Fruit fly (Drosophila melanogaster) whole organism, embryonic: ENCODE results near the gene bib.

Experiments
- C15 ChIP-seq: fragments of 200-800 bp; sonication (Bioruptor generic); IDR thresholded peaks from 3 replicates; pipeline ENCODE4 v1.3.6; 2022; ENCODE audit warnings: missing biosample characterization, missing genetic modification characterization
- CG10274 ChIP-seq: fragments of 200-800 bp; sonication (Bioruptor generic); optimal IDR thresholded peaks from 3 replicates; lab custom pipeline; 2017; ENCODE audit warnings: missing biosample characterization, mild to moderate bottlenecking, missing genetic modification characterization
- CG10959 ChIP-seq: fragments of 200-800 bp; sonication (Bioruptor generic); IDR thresholded peaks from 2 replicates; pipeline ENCODE4 v1.3.6; 2022; ENCODE audit warnings: missing biosample characterization, missing genetic modification characterization
- CG11093 ChIP-seq: fragments of 200-800 bp; sonication (Bioruptor generic); IDR thresholded peaks from 3 replicates; pipeline ENCODE4 v1.3.6; 2022; ENCODE audit warnings: missing biosample characterization, missing genetic modification characterization
- CG11247 ChIP-seq: fragments of 200-800 bp; sonication (Bioruptor generic); IDR thresholded peaks from 2 replicates; pipeline ENCODE4 v1.3.6; 2022; ENCODE audit warnings: missing biosample characterization, missing genetic modification characterization
- CG11695 ChIP-seq: fragments of 200-800 bp; sonication (Bioruptor generic); IDR thresholded peaks from 3 replicates; pipeline ENCODE4 v1.3.6; 2022; ENCODE audit warnings: missing biosample characterization, missing genetic modification characterization
- CG11723 ChIP-seq: fragments of 200-800 bp; sonication (Bioruptor generic); optimal IDR thresholded peaks from 2 replicates; lab custom pipeline; 2017; ENCODE audit warnings: missing biosample characterization, mild to moderate bottlenecking, missing genetic modification characterization
- CG1233 ChIP-seq: fragments of 200-800 bp; sonication (Bioruptor generic); optimal IDR thresholded peaks from 4 replicates; lab custom pipeline; 2018; ENCODE audit warnings: missing biosample characterization, mild to moderate bottlenecking, missing genetic modification characterization
- CG12659 ChIP-seq: fragments of 200-800 bp; sonication (Bioruptor generic); optimal IDR thresholded peaks from 3 replicates; lab custom pipeline; 2017; ENCODE audit warnings: mild to moderate bottlenecking, missing biosample characterization, missing genetic modification reagents, missing genetic modification characterization
- CG13123 ChIP-seq: fragments of 200-800 bp; sonication (Bioruptor generic); optimal IDR thresholded peaks from 2 replicates; lab custom pipeline; 2016; ENCODE audit warnings: missing biosample characterization, missing genetic modification characterization
- CG14441 ChIP-seq: fragments of 200-800 bp; sonication (Bioruptor generic); IDR thresholded peaks from 2 replicates; pipeline ENCODE4 v1.3.6; 2022; ENCODE audit warnings: missing biosample characterization, missing genetic modification characterization
- CG16813 ChIP-seq: fragments of 200-800 bp; sonication (Bioruptor generic); IDR thresholded peaks from 3 replicates; pipeline ENCODE4 v1.3.6; 2022; ENCODE audit warnings: missing biosample characterization, missing genetic modification characterization; ENCODE audit not compliant: partially characterized antibody
- CG17829 ChIP-seq: fragments of 200-800 bp; optimal IDR thresholded peaks from 2 replicates; lab custom pipeline; 2019; ENCODE audit warnings: missing biosample characterization, mild to moderate bottlenecking, missing genetic modification characterization, moderate library complexity
- CG18619 ChIP-seq: fragments of 200-800 bp; sonication (Bioruptor generic); optimal IDR thresholded peaks from 3 replicates; lab custom pipeline; 2017; ENCODE audit warnings: missing biosample characterization, mild to moderate bottlenecking, missing genetic modification characterization
- CG2129 ChIP-seq: fragments of 200-800 bp; sonication (Bioruptor generic); IDR thresholded peaks from 2 replicates; pipeline ENCODE4 v1.3.6; 2022; ENCODE audit warnings: missing biosample characterization, missing genetic modification characterization; ENCODE audit not compliant: partially characterized antibody
- CG2199 ChIP-seq: fragments of 200-800 bp; sonication (Bioruptor generic); IDR thresholded peaks from 3 replicates; pipeline ENCODE4 v1.3.6; 2022; ENCODE audit warnings: missing biosample characterization, missing genetic modification characterization
- CG33557 ChIP-seq: fragments of 200-800 bp; sonication (Bioruptor generic); optimal IDR thresholded peaks from 2 replicates; lab custom pipeline; 2019; ENCODE audit warnings: missing biosample characterization, mild to moderate bottlenecking, missing genetic modification characterization, moderate library complexity
- CG4707 ChIP-seq: fragments of 200-800 bp; sonication (Bioruptor generic); optimal IDR thresholded peaks from 2 replicates; lab custom pipeline; 2018; ENCODE audit warnings: missing biosample characterization, mild to moderate bottlenecking, missing genetic modification characterization, moderate library complexity
- CG6175 ChIP-seq: fragments of 200-800 bp; sonication (Bioruptor generic); IDR thresholded peaks from 3 replicates; pipeline ENCODE4 v1.3.6; 2022; ENCODE audit warnings: missing biosample characterization, missing genetic modification characterization
- CG6791 ChIP-seq: fragments of 200-800 bp; sonication (Bioruptor generic); IDR thresholded peaks from 3 replicates; pipeline ENCODE4 v1.3.6; 2022; ENCODE audit warnings: missing biosample characterization, missing genetic modification characterization; ENCODE audit not compliant: partially characterized antibody
- CG7839 ChIP-seq: fragments of 200-800 bp; sonication (Bioruptor generic); optimal IDR thresholded peaks from 3 replicates; lab custom pipeline; 2018; ENCODE audit warnings: missing biosample characterization, mild to moderate bottlenecking, missing genetic modification characterization, moderate library complexity
- CG9817 ChIP-seq: fragments of 200-800 bp; sonication (Bioruptor generic); optimal IDR thresholded peaks from 2 replicates; lab custom pipeline; 2018; ENCODE audit warnings: missing biosample characterization, mild to moderate bottlenecking, missing genetic modification characterization, moderate library complexity
- Chrac-16 ChIP-seq: fragments of 200-800 bp; sonication (Bioruptor generic); optimal IDR thresholded peaks from 3 replicates; lab custom pipeline; 2016; ENCODE audit warnings: missing biosample characterization, missing genetic modification characterization
- Dip2 ChIP-seq: fragments of 200-800 bp; sonication (Bioruptor generic); IDR thresholded peaks from 2 replicates; pipeline ENCODE4 v1.3.6; 2022; ENCODE audit warnings: missing biosample characterization, missing genetic modification characterization
- Dip3 ChIP-seq: fragments of 200-800 bp; sonication (Bioruptor generic); optimal IDR thresholded peaks from 3 replicates; lab custom pipeline; 2016; ENCODE audit warnings: missing biosample characterization, missing genetic modification characterization
- GATAe ChIP-seq: fragments of 200-800 bp; sonication (Bioruptor generic); conservative IDR thresholded peaks from 2 replicates; pipeline ENCODE4 v1.3.6; 2022; ENCODE audit warnings: missing biosample characterization, missing genetic modification characterization
- HLH3B ChIP-seq: fragments of 200-800 bp; sonication (Bioruptor generic); IDR thresholded peaks from 2 replicates; pipeline ENCODE4 v1.3.6; 2022; ENCODE audit warnings: missing biosample characterization, missing genetic modification characterization
- HLH4C ChIP-seq: fragments of 200-800 bp; sonication (Bioruptor generic); IDR thresholded peaks from 3 replicates; pipeline ENCODE4 v1.3.6; 2022; ENCODE audit warnings: missing biosample characterization, missing genetic modification characterization; ENCODE audit not compliant: partially characterized antibody
- NC2α ChIP-seq: fragments of 200-800 bp; sonication (Bioruptor generic); optimal IDR thresholded peaks from 2 replicates; lab custom pipeline; 2016; ENCODE audit warnings: missing biosample characterization, missing genetic modification characterization
- Nf-YB ChIP-seq: fragments of 200-800 bp; sonication (Bioruptor generic); optimal IDR thresholded peaks from 3 replicates; lab custom pipeline; 2019; ENCODE audit warnings: missing biosample characterization, mild to moderate bottlenecking, missing genetic modification characterization, moderate library complexity
- Sox100B ChIP-seq: fragments of 200-800 bp; sonication (Bioruptor generic); optimal IDR thresholded peaks from 3 replicates; lab custom pipeline; 2018; ENCODE audit warnings: missing biosample characterization, mild to moderate bottlenecking, missing genetic modification characterization
- Trl ChIP-seq, 3 experiments: fragments of >200 bp in 2 of 3; fragments of 200-800 bp in 1 of 3; sonication (Bioruptor generic) in 1 of 3; optimal IDR thresholded peaks; 2 replicates in 1 of 3; 3 replicates in 2 of 3; lab custom pipeline; 2016 to 2017; ENCODE audit warnings: missing biosample characterization in 1 of 3, missing genetic modification characterization in 1 of 3
- Usf ChIP-seq: fragments of 200-800 bp; sonication (Bioruptor generic); optimal IDR thresholded peaks from 2 replicates; lab custom pipeline; 2017; ENCODE audit warnings: missing genotype, missing biosample characterization, missing genetic modification characterization
- ase ChIP-seq: fragments of 200-800 bp; sonication (Bioruptor generic); IDR thresholded peaks from 3 replicates; pipeline ENCODE4 v1.3.6; 2022; ENCODE audit warnings: missing biosample characterization, missing genetic modification characterization
- bab2 ChIP-seq: fragments of 200-800 bp; sonication (Bioruptor generic); optimal IDR thresholded peaks from 2 replicates; lab custom pipeline; 2016; ENCODE audit warnings: missing biosample characterization, missing genetic modification characterization
- da ChIP-seq: fragments of 200-800 bp; sonication (Bioruptor generic); optimal IDR thresholded peaks from 2 replicates; lab custom pipeline; 2016; ENCODE audit warnings: missing biosample characterization, missing genetic modification characterization
- danr ChIP-seq: fragments of 200-800 bp; sonication (Bioruptor generic); IDR thresholded peaks from 2 replicates; pipeline ENCODE4 v1.3.6; 2022; ENCODE audit warnings: missing biosample characterization, missing genetic modification characterization
- dimm ChIP-seq: fragments of 200-800 bp; sonication (Bioruptor generic); IDR thresholded peaks from 2 replicates; pipeline ENCODE4 v1.3.6; 2022; ENCODE audit warnings: missing biosample characterization, missing genetic modification characterization
- dysf ChIP-seq: fragments of 200-800 bp; sonication (Bioruptor generic); IDR thresholded peaks from 3 replicates; pipeline ENCODE4 v1.3.6; 2022; ENCODE audit warnings: missing biosample characterization, missing genetic modification characterization
- ems ChIP-seq: fragments of 200-800 bp; sonication (Bioruptor generic); optimal IDR thresholded peaks from 3 replicates; lab custom pipeline; 2016; ENCODE audit warnings: missing biosample characterization, missing genetic modification characterization
- gem ChIP-seq: fragments of 200-800 bp; sonication (Bioruptor generic); optimal IDR thresholded peaks from 2 replicates; lab custom pipeline; 2019; ENCODE audit warnings: missing biosample characterization, mild to moderate bottlenecking, missing genetic modification characterization, moderate library complexity
- insv ChIP-seq, 2 experiments: fragments of 200-800 bp; sonication (Bioruptor generic); optimal IDR thresholded peaks; 3 replicates each; lab custom pipeline; 2016 to 2018; ENCODE audit warnings: missing biosample characterization in 2 of 2, missing genetic modification characterization in 2 of 2
- ken ChIP-seq: fragments of 200-800 bp; sonication (Bioruptor generic); IDR thresholded peaks from 3 replicates; pipeline ENCODE4 v1.3.6; 2022; ENCODE audit warnings: missing biosample characterization, missing genetic modification characterization
- luna ChIP-seq: fragments of 200-800 bp; sonication (Bioruptor generic); optimal IDR thresholded peaks from 2 replicates; lab custom pipeline; 2016; ENCODE audit warnings: missing biosample characterization, missing genetic modification characterization
- mirr ChIP-seq: fragments of 200-800 bp; sonication (Bioruptor generic); optimal IDR thresholded peaks from 3 replicates; lab custom pipeline; 2018; ENCODE audit warnings: missing biosample characterization, mild to moderate bottlenecking, missing genetic modification characterization
- otp ChIP-seq: fragments of 200-800 bp; sonication (Bioruptor generic); IDR thresholded peaks from 3 replicates; pipeline ENCODE4, ENCODE4 v1.3.6; 2022; ENCODE audit warnings: missing biosample characterization, missing genetic modification characterization
- rib ChIP-seq: fragments of 200-800 bp; sonication (Bioruptor generic); IDR thresholded peaks from 2 replicates; pipeline ENCODE4 v1.3.6; 2022; ENCODE audit warnings: missing biosample characterization, missing genetic modification characterization
- ro ChIP-seq: fragments of 200-800 bp; sonication (Bioruptor generic); IDR thresholded peaks from 2 replicates; pipeline ENCODE4 v1.3.6; 2022; ENCODE audit warnings: missing biosample characterization, missing genetic modification characterization
- salm ChIP-seq: fragments of 200-800 bp; sonication (Bioruptor generic); optimal IDR thresholded peaks from 2 replicates; lab custom pipeline; 2018; ENCODE audit warnings: missing biosample characterization, mild to moderate bottlenecking, missing genetic modification characterization
- zen ChIP-seq: fragments of 200-800 bp; sonication (Bioruptor generic); optimal IDR thresholded peaks from 3 replicates; lab custom pipeline; 2018; ENCODE audit warnings: missing biosample characterization, mild to moderate bottlenecking, missing genetic modification characterization, moderate library complexity

Gene bib

DNA sequence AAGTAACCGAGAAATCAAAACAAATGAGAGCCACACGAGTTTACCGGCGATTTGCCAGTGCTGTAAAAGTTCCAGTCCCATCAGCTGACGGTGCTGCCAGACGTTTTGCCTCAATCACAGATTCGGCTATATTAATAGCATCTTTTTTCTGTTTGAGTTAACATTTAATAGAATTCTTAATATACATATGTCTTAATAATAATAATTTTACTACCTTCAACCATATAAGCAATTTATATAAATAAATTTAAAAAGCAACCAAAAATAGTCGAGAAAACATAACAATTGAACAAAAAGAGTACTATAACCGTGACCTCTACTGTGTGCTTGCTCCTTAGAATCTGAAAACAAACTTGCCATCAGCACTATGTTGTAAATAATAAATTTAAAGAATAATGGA, 30.3 kb upstream of the bib start, which contains the start of the genes CG13126 and CG4709 (continued):
- TF ChIP-seq ems (GFP tag; lab: Kevin White, UChicago): peak; percentile 29
- TF ChIP-seq CG11247 (GFP tag; lab: Robert Waterston, UW): peak; percentile 83
- TF ChIP-seq insv (GFP tag; optimal IDR thresholded peaks at IDR 0.05; lab: Kevin White, UChicago): peak in 1 of 2 experiments; percentile 45
- TF ChIP-seq CG16813 (GFP tag; lab: Robert Waterston, UW): no peak
- TF ChIP-seq CG17829 (tag; lab: Kevin White, UChicago): peak; percentile 97
- peak; percentile 80 for TF ChIP-seq CG10959 (GFP tag; lab: Robert Waterston, UW)
- TF ChIP-seq CG6175 (GFP tag; lab: Robert Waterston, UW): peak; percentile 45; the same call in 1 of the 3 replicates
- TF ChIP-seq NC2α (GFP tag; lab: Kevin White, UChicago): no peak
- TF ChIP-seq GATAe: no peak; the same call in 1 of the 2 replicates
- peak; percentile 6 for TF ChIP-seq bab2 (GFP tag; lab: Kevin White, UChicago)
- TF ChIP-seq HLH4C: no peak
- TF ChIP-seq luna: no peak
- TF ChIP-seq Usf: peak; percentile 57
- peak; percentile 84 for TF ChIP-seq CG9817 (tag; lab: Kevin White, UChicago)
- peak; percentile 75 for TF ChIP-seq CG13123 (GFP tag; lab: Kevin White, UChicago)
- peak; percentile 73 for TF ChIP-seq ken (GFP tag; lab: Robert Waterston, UW)
- TF ChIP-seq CG11723: peak; percentile 74
- TF ChIP-seq Chrac-16: peak; percentile 85
- peak; percentile 87 for TF ChIP-seq CG18619
- TF ChIP-seq otp (GFP tag; lab: Robert Waterston, UW): peak; percentile 77; the same call in 2 of the 3 replicates
- no peak for TF ChIP-seq Trl (optimal IDR thresholded peaks at IDR 0.05; lab: Kevin White, UChicago)
- peak; percentile 40 for TF ChIP-seq Trl (GFP tag; optimal IDR thresholded peaks at IDR 0.05; lab: Kevin White, UChicago)
- TF ChIP-seq danr (GFP tag; lab: Robert Waterston, UW): peak; percentile 70
- peak; percentile 92 for TF ChIP-seq dysf (GFP tag; lab: Robert Waterston, UW)
- TF ChIP-seq gem (tag; lab: Kevin White, UChicago): peak; percentile 96
- no peak for TF ChIP-seq CG6791 (GFP tag; lab: Robert Waterston, UW)
- TF ChIP-seq Dip3 (GFP tag; lab: Kevin White, UChicago): peak; percentile 52
- TF ChIP-seq ase (GFP tag; lab: Robert Waterston, UW): peak; percentile 89
- TF ChIP-seq da (GFP tag; lab: Kevin White, UChicago): no peak
- TF ChIP-seq rib: peak; percentile 71; the same call in 1 of the 2 replicates
- peak; percentile 89 for TF ChIP-seq HLH3B (GFP tag; lab: Robert Waterston, UW)
- TF ChIP-seq CG2129 (GFP tag; lab: Robert Waterston, UW): no peak
- TF ChIP-seq CG12659 (GFP tag; lab: Kevin White, UChicago): peak; percentile 90
- peak; percentile 96 for TF ChIP-seq zen
- TF ChIP-seq Dip2 (GFP tag; lab: Robert Waterston, UW): no peak
- TF ChIP-seq ro (GFP tag; lab: Robert Waterston, UW): peak; percentile 75
- peak; percentile 95 for TF ChIP-seq CG11695 (GFP tag; lab: Robert Waterston, UW)
- TF ChIP-seq Nf-YB: peak; percentile 78
- peak; percentile 57 for TF ChIP-seq CG4707
- peak; percentile 86 for TF ChIP-seq CG14441
- peak; percentile 87 for TF ChIP-seq CG33557 (GFP tag; lab: Kevin White, UChicago)
- peak; percentile 82 for TF ChIP-seq salm (tag; lab: Kevin White, UChicago)
- TF ChIP-seq CG7839 (tag; lab: Kevin White, UChicago): peak; percentile 94
- peak; percentile 90 for TF ChIP-seq CG1233 (GFP tag; lab: Kevin White, UChicago)
- TF ChIP-seq dimm (GFP tag; lab: Robert Waterston, UW): peak; percentile 45; the same call in 1 of the 2 replicates
- TF ChIP-seq Sox100B (GFP tag; lab: Kevin White, UChicago): peak; percentile 91
- peak; percentile 68; the same call in 1 of the 3 replicates for TF ChIP-seq CG2199 (GFP tag; lab: Robert Waterston, UW)
- TF ChIP-seq CG11093 (GFP tag; lab: Robert Waterston, UW): peak; percentile 85
- TF ChIP-seq CG10274 (GFP tag; lab: Kevin White, UChicago): peak; percentile 16
- TF ChIP-seq mirr (GFP tag; lab: Kevin White, UChicago): peak; percentile 27
- 0 out of 3 replicates have a peak, but pooled peaks have one; percentile 20 for TF ChIP-seq C15 (GFP tag; lab: Robert Waterston, UW)
